Fruit fly (Drosophila melanogaster): ENCODE results near the gene cact.

The cact gene

DNA sequence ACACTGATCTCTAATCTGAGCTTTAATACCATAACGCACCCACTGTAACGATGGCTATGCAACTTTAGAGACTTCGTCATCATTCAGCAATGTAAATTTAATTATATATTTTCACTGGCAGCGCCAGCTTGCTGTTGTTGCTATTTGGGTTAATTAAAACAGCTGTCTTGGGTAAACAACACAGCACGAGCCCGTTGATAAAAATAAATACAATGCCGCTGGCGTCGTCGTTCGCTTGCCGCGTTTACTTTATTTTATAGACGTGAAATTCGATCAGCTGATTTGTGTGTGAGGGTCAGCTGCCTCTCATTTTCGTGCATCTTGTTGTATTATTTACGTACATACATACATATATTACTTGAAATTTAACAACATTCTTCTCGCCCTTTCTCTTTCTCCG is 53.3 kb downstream of the cact start (continued):
- TF ChIP-seq Camta (GFP tag; optimal IDR thresholded peaks at IDR 0.05), result no peak
- TF ChIP-seq CG12071 (GFP tag; optimal IDR thresholded peaks at IDR 0.05), result peak; percentile 51
- TF ChIP-seq ro (GFP tag; IDR thresholded peaks at IDR 0.05), result no peak
- no peak for TF ChIP-seq emc (GFP tag; optimal IDR thresholded peaks at IDR 0.05)
- no peak for TF ChIP-seq CG2889 (GFP tag; IDR thresholded peaks at IDR 0.05)
- TF ChIP-seq CG7839 (tag; optimal IDR thresholded peaks at IDR 0.05), result no peak
- TF ChIP-seq Sin3A (optimal IDR thresholded peaks at IDR 0.05), result no peak
- TF ChIP-seq CG8359 (GFP tag; optimal IDR thresholded peaks at IDR 0.05; ENCODE audit: borderline replicate concordance), result no peak
- no peak for TF ChIP-seq Poxn (GFP tag; IDR thresholded peaks at IDR 0.05)
- no peak for TF ChIP-seq dati (GFP tag; IDR thresholded peaks at IDR 0.05)
- no peak for TF ChIP-seq lov (optimal IDR thresholded peaks at IDR 0.05)
- no peak for TF ChIP-seq lov (GFP tag; IDR thresholded peaks at IDR 0.05)
- TF ChIP-seq chn (GFP tag; optimal IDR thresholded peaks at IDR 0.05), result no peak
- TF ChIP-seq Vsx1 (GFP tag; optimal IDR thresholded peaks at IDR 0.05), result peak; percentile 71
- no peak for TF ChIP-seq sisA (GFP tag; IDR thresholded peaks at IDR 0.05)
- no peak for TF ChIP-seq CG34224 (GFP tag; IDR thresholded peaks at IDR 0.05; ENCODE audit: partially characterized antibody)
- no peak for TF ChIP-seq Dad (GFP tag; optimal IDR thresholded peaks at IDR 0.05)
- peak; percentile 29 for TF ChIP-seq Blimp-1 (GFP tag; optimal IDR thresholded peaks at IDR 0.05)
- no peak for TF ChIP-seq eve (GFP tag; optimal IDR thresholded peaks at IDR 0.05)
- TF ChIP-seq yki (optimal IDR thresholded peaks at IDR 0.05), result no peak
- TF ChIP-seq CG31388 (GFP tag; optimal IDR thresholded peaks at IDR 0.05), result no peak
- no peak for TF ChIP-seq Abd-B (GFP tag; optimal IDR thresholded peaks at IDR 0.05)
- TF ChIP-seq mld (GFP tag; IDR thresholded peaks at IDR 0.05; ENCODE audit: partially characterized antibody), result no peak
- peak; percentile 56 for TF ChIP-seq CG12769 (tag; optimal IDR thresholded peaks at IDR 0.05)
- no peak for TF ChIP-seq fru (optimal IDR thresholded peaks at IDR 0.05)
- peak; percentile 91 for TF ChIP-seq sd (tag; optimal IDR thresholded peaks at IDR 0.05)
- TF ChIP-seq Opbp (GFP tag; IDR thresholded peaks at IDR 0.05; ENCODE audit: partially characterized antibody), result no peak
- TF ChIP-seq sr (GFP tag; IDR thresholded peaks at IDR 0.05), result no peak; the same call in 2 of the 3 replicates
- TF ChIP-seq jigr1 (GFP tag; IDR thresholded peaks at IDR 0.05), result no peak
- no peak for TF ChIP-seq tx (GFP tag; optimal IDR thresholded peaks at IDR 0.05)
- TF ChIP-seq CG17568 (GFP tag; optimal IDR thresholded peaks at IDR 0.05), result peak; percentile 49
- TF ChIP-seq CG12744 (GFP tag; optimal IDR thresholded peaks at IDR 0.05), result no peak
- no peak for TF ChIP-seq D19B (GFP tag; optimal IDR thresholded peaks at IDR 0.05)
- TF ChIP-seq vvl (GFP tag; IDR thresholded peaks at IDR 0.05), result no peak
- no peak for TF ChIP-seq NC2α (GFP tag; optimal IDR thresholded peaks at IDR 0.05)
- no peak for TF ChIP-seq CG8089 (GFP tag; optimal IDR thresholded peaks at IDR 0.05)
- peak; percentile 16 for TF ChIP-seq HmgZ (tag; optimal IDR thresholded peaks at IDR 0.05)
- TF ChIP-seq CG3847 (GFP tag; IDR thresholded peaks at IDR 0.05), result no peak
- peak; percentile 22 for TF ChIP-seq CG7556 (GFP tag; optimal IDR thresholded peaks at IDR 0.05)
- TF ChIP-seq dysf (GFP tag; IDR thresholded peaks at IDR 0.05), result no peak
- TF ChIP-seq pros (GFP tag; optimal IDR thresholded peaks at IDR 0.05), result no peak
- TF ChIP-seq CG15269 (tag; optimal IDR thresholded peaks at IDR 0.05), result no peak
- no peak for TF ChIP-seq CG42726 (GFP tag; IDR thresholded peaks at IDR 0.05; ENCODE audit: partially characterized antibody)
- no peak for TF ChIP-seq ap (GFP tag; IDR thresholded peaks at IDR 0.05)
- peak; percentile 13 for TF ChIP-seq CG13424 (tag; optimal IDR thresholded peaks at IDR 0.05)
- no peak for TF ChIP-seq disco-r (GFP tag; optimal IDR thresholded peaks at IDR 0.05)
- TF ChIP-seq exex (tag; optimal IDR thresholded peaks at IDR 0.05), result peak; percentile 29
- no peak for TF ChIP-seq h (optimal IDR thresholded peaks at IDR 0.05)
- peak; percentile 8 for TF ChIP-seq CoRest (tag; optimal IDR thresholded peaks at IDR 0.05)
- TF ChIP-seq CTCF (GFP tag; optimal IDR thresholded peaks at IDR 0.05), result no peak
- TF ChIP-seq BtbVII (GFP tag; optimal IDR thresholded peaks at IDR 0.05), result peak; percentile 46
- TF ChIP-seq Lhr (GFP tag; optimal IDR thresholded peaks at IDR 0.05), result no peak
- TF ChIP-seq pho (GFP tag; optimal IDR thresholded peaks at IDR 0.05), result no peak
- TF ChIP-seq aop (GFP tag; IDR thresholded peaks at IDR 0.05), result no peak

Measured in whole organism, embryonic.